Fruit fly (Drosophila melanogaster) whole organism, embryonic: ENCODE results near the gene stg1.

ENCODE experiments used
- Asciz ChIP-seq: fragments of 200-800 bp; sonication (Bioruptor generic); optimal IDR thresholded peaks from 2 replicates; lab custom pipeline; 2017; ENCODE audit warnings: missing biosample characterization, mild to moderate bottlenecking, missing genetic modification characterization, missing genetic modification reagents
- Bdp1 ChIP-seq: fragments of 200-800 bp; sonication (Bioruptor generic); optimal IDR thresholded peaks from 3 replicates; lab custom pipeline; 2016; ENCODE audit warnings: missing biosample characterization, missing genetic modification characterization
- CG10979 ChIP-seq: fragments of 200-800 bp; sonication (Bioruptor generic); optimal IDR thresholded peaks from 2 replicates; lab custom pipeline; 2018; ENCODE audit warnings: missing biosample characterization, mild to moderate bottlenecking, missing genetic modification characterization, moderate library complexity
- CG12104 ChIP-seq: fragments of 200-800 bp; sonication (Bioruptor generic); optimal IDR thresholded peaks from 3 replicates; lab custom pipeline; 2016; ENCODE audit warnings: missing biosample characterization, missing genetic modification characterization
- CG13424 ChIP-seq: fragments of 200-800 bp; sonication (Bioruptor generic); optimal IDR thresholded peaks from 2 replicates; lab custom pipeline; 2019; ENCODE audit warnings: missing biosample characterization, mild to moderate bottlenecking, missing genetic modification characterization, moderate library complexity
- CG14710 ChIP-seq: fragments of 200-800 bp; sonication (Bioruptor generic); optimal IDR thresholded peaks from 3 replicates; lab custom pipeline; 2019; ENCODE audit warnings: missing biosample characterization, mild to moderate bottlenecking, missing genetic modification characterization, moderate library complexity
- CG17385 ChIP-seq: fragments of 200-800 bp; sonication (Bioruptor generic); optimal IDR thresholded peaks from 3 replicates; lab custom pipeline; 2018; ENCODE audit warnings: missing biosample characterization, mild to moderate bottlenecking, missing genetic modification characterization
- CG17802 ChIP-seq: fragments of 200-800 bp; sonication (Bioruptor generic); optimal IDR thresholded peaks from 2 replicates; lab custom pipeline; 2018; ENCODE audit warnings: missing biosample characterization, mild to moderate bottlenecking, missing genetic modification characterization, moderate library complexity
- CG18011 ChIP-seq: fragments of 200-800 bp; sonication (Bioruptor generic); optimal IDR thresholded peaks from 2 replicates; lab custom pipeline; 2017; ENCODE audit warnings: missing biosample characterization, missing genetic modification characterization, mild to moderate bottlenecking, moderate library complexity, missing genotype
- CG1832 ChIP-seq: fragments of 200-800 bp; sonication (Bioruptor generic); optimal IDR thresholded peaks from 2 replicates; lab custom pipeline; 2017; ENCODE audit warnings: missing biosample characterization, mild to moderate bottlenecking, missing genetic modification characterization, inconsistent platforms
- CG2199 ChIP-seq: fragments of 200-800 bp; sonication (Bioruptor generic); IDR thresholded peaks from 3 replicates; pipeline ENCODE4 v1.3.6; 2022; ENCODE audit warnings: missing biosample characterization, missing genetic modification characterization
- CG2202 ChIP-seq: fragments of 200-800 bp; sonication (Bioruptor generic); optimal IDR thresholded peaks from 2 replicates; lab custom pipeline; 2018; ENCODE audit warnings: missing biosample characterization, mild to moderate bottlenecking, missing genetic modification characterization
- CG2875 ChIP-seq: fragments of 200-800 bp; sonication (Bioruptor generic); optimal IDR thresholded peaks from 2 replicates; lab custom pipeline; 2017; ENCODE audit warnings: missing biosample characterization, mild to moderate bottlenecking, missing genetic modification characterization, missing genetic modification reagents
- CG30020 ChIP-seq: fragments of 200-800 bp; optimal IDR thresholded peaks from 2 replicates; lab custom pipeline; 2019; ENCODE audit warnings: missing biosample characterization, mild to moderate bottlenecking, missing genetic modification characterization, moderate library complexity
- CG3407 ChIP-seq: fragments of 200-800 bp; sonication (Bioruptor generic); optimal IDR thresholded peaks from 2 replicates; lab custom pipeline; 2018; ENCODE audit warnings: missing biosample characterization, mild to moderate bottlenecking, missing genetic modification characterization
- CG43689 ChIP-seq: fragments of 200-800 bp; sonication (Bioruptor generic); IDR thresholded peaks from 2 replicates; pipeline ENCODE4 v1.3.6; 2022; ENCODE audit warnings: missing biosample characterization, missing genetic modification characterization
- CG6654 ChIP-seq: fragments of 200-800 bp; sonication (Bioruptor generic); optimal IDR thresholded peaks from 2 replicates; lab custom pipeline; 2017; ENCODE audit warnings: missing biosample characterization, mild to moderate bottlenecking, missing genetic modification characterization
- CG7963 ChIP-seq: fragments of 200-800 bp; sonication (Bioruptor generic); IDR thresholded peaks from 3 replicates; pipeline ENCODE4 v1.3.6; 2022; ENCODE audit warnings: missing biosample characterization, missing genetic modification characterization; ENCODE audit not compliant: partially characterized antibody
- CG7987 ChIP-seq: fragments of 200-800 bp; sonication (Bioruptor generic); optimal IDR thresholded peaks from 2 replicates; lab custom pipeline; 2018; ENCODE audit warnings: missing biosample characterization, mild to moderate bottlenecking, missing genetic modification characterization, moderate library complexity
- CG8089 ChIP-seq: fragments of 200-800 bp; sonication (Bioruptor generic); optimal IDR thresholded peaks from 3 replicates; lab custom pipeline; 2016; ENCODE audit warnings: missing biosample characterization, missing genetic modification characterization
- CG9215 ChIP-seq: fragments of 200-800 bp; sonication (Bioruptor generic); IDR thresholded peaks from 2 replicates; pipeline ENCODE4 v1.3.6; 2022; ENCODE audit warnings: missing biosample characterization, missing genetic modification characterization
- CG9817 ChIP-seq: fragments of 200-800 bp; sonication (Bioruptor generic); optimal IDR thresholded peaks from 2 replicates; lab custom pipeline; 2018; ENCODE audit warnings: missing biosample characterization, mild to moderate bottlenecking, missing genetic modification characterization, moderate library complexity
- CkIIα-i1 ChIP-seq: fragments of 200-800 bp; sonication (Bioruptor generic); IDR thresholded peaks from 2 replicates; pipeline ENCODE4 v1.3.6; 2022; ENCODE audit warnings: missing biosample characterization, missing genetic modification characterization
- HmgZ ChIP-seq: fragments of 200-800 bp; sonication (Bioruptor generic); optimal IDR thresholded peaks from 2 replicates; lab custom pipeline; 2018; ENCODE audit warnings: missing biosample characterization, mild to moderate bottlenecking, missing genetic modification characterization
- Hr3 ChIP-seq: fragments of 200-800 bp; sonication (Bioruptor generic); optimal IDR thresholded peaks from 3 replicates; lab custom pipeline; 2016; ENCODE audit warnings: missing biosample characterization, missing genetic modification characterization
- Meics ChIP-seq: fragments of 200-800 bp; sonication (Bioruptor generic); optimal IDR thresholded peaks from 2 replicates; lab custom pipeline; 2017; ENCODE audit warnings: missing biosample characterization, mild to moderate bottlenecking, missing genetic modification characterization
- Myb ChIP-seq: fragments of 200-800 bp; sonication (Bioruptor generic); optimal IDR thresholded peaks from 2 replicates; lab custom pipeline; 2016; ENCODE audit warnings: missing biosample characterization, missing genetic modification characterization
- NfI ChIP-seq: fragments of 200-800 bp; sonication (Bioruptor generic); optimal IDR thresholded peaks from 3 replicates; lab custom pipeline; 2018; ENCODE audit warnings: missing biosample characterization, mild to moderate bottlenecking, missing genetic modification characterization, moderate library complexity
- Opbp ChIP-seq: fragments of 200-800 bp; sonication (Bioruptor generic); IDR thresholded peaks from 3 replicates; pipeline ENCODE4 v1.3.6; 2022; ENCODE audit warnings: missing biosample characterization, missing genetic modification characterization; ENCODE audit not compliant: partially characterized antibody
- Six4 ChIP-seq: fragments of 200-800 bp; sonication (Bioruptor generic); optimal IDR thresholded peaks from 2 replicates; lab custom pipeline; 2016; ENCODE audit warnings: missing biosample characterization, missing genetic modification characterization
- Taf1 ChIP-seq: fragments of 200-800 bp; sonication (Bioruptor generic); IDR thresholded peaks from 2 replicates; pipeline ENCODE4 v1.3.6; 2022; ENCODE audit warnings: missing biosample characterization, missing genetic modification characterization
- Vsx1 ChIP-seq: fragments of 200-800 bp; sonication (Bioruptor generic); optimal IDR thresholded peaks from 2 replicates; lab custom pipeline; 2017; ENCODE audit warnings: missing biosample characterization, mild to moderate bottlenecking, missing genetic modification characterization, missing genetic modification reagents
- bsh ChIP-seq, 2 experiments: fragments of 200-800 bp; sonication (Bioruptor generic); optimal IDR thresholded peaks; 2 replicates each; lab custom pipeline; 2017 to 2018; ENCODE audit warnings: mild to moderate bottlenecking in 2 of 2, missing biosample characterization in 2 of 2, missing genetic modification characterization in 2 of 2, moderate library complexity in 1 of 2
- dimm ChIP-seq: fragments of 200-800 bp; sonication (Bioruptor generic); IDR thresholded peaks from 2 replicates; pipeline ENCODE4 v1.3.6; 2022; ENCODE audit warnings: missing biosample characterization, missing genetic modification characterization
- dpn ChIP-seq, 2 experiments: fragments of 200-800 bp; sonication (Bioruptor generic); optimal IDR thresholded peaks; 3 replicates each; lab custom pipeline; 2016; ENCODE audit warnings: missing biosample characterization in 2 of 2, missing genetic modification characterization in 2 of 2
- gcm2 ChIP-seq: fragments of 200-800 bp; sonication (Bioruptor generic); optimal IDR thresholded peaks from 2 replicates; lab custom pipeline; 2016; ENCODE audit warnings: missing biosample characterization, missing genetic modification characterization
- hbn ChIP-seq: fragments of 200-800 bp; sonication (Bioruptor generic); IDR thresholded peaks from 2 replicates; pipeline ENCODE4 v1.3.6; 2022; ENCODE audit warnings: missing biosample characterization, missing genetic modification characterization; ENCODE audit not compliant: partially characterized antibody
- ind ChIP-seq: fragments of 200-800 bp; sonication (Bioruptor generic); optimal IDR thresholded peaks from 3 replicates; lab custom pipeline; 2016; ENCODE audit warnings: missing biosample characterization, missing genetic modification characterization
- jing ChIP-seq: fragments of 200-800 bp; sonication (Bioruptor generic); optimal IDR thresholded peaks from 2 replicates; lab custom pipeline; 2018; ENCODE audit warnings: missing biosample characterization, mild to moderate bottlenecking, missing genetic modification characterization
- lov ChIP-seq, 2 experiments: fragments of 200-800 bp in 1 of 2; fragments of >200 bp in 1 of 2; sonication (Bioruptor generic) in 1 of 2; IDR thresholded peaks in 1 of 2; optimal IDR thresholded peaks in 1 of 2; 2 replicates in 1 of 2; 3 replicates in 1 of 2; pipeline versions ENCODE4 v1.3.6 to Lab custom; 2017 to 2022; ENCODE audit warnings: missing biosample characterization in 1 of 2, missing genetic modification characterization in 1 of 2
- nerfin-2 ChIP-seq: fragments of 200-800 bp; sonication (Bioruptor generic); IDR thresholded peaks from 2 replicates; pipeline ENCODE4 v1.3.6; 2022; ENCODE audit warnings: missing biosample characterization, missing genetic modification characterization; ENCODE audit not compliant: partially characterized antibody
- nmo ChIP-seq: fragments of 200-800 bp; sonication (Bioruptor generic); optimal IDR thresholded peaks from 2 replicates; lab custom pipeline; 2018; ENCODE audit warnings: missing biosample characterization, mild to moderate bottlenecking, missing genetic modification characterization, moderate library complexity
- onecut ChIP-seq: fragments of 200-800 bp; sonication (Bioruptor generic); IDR thresholded peaks from 2 replicates; pipeline ENCODE4 v1.3.6; 2022; ENCODE audit warnings: missing biosample characterization, missing genetic modification characterization
- sob ChIP-seq: fragments of 200-800 bp; sonication (Bioruptor generic); IDR thresholded peaks from 2 replicates; pipeline ENCODE4 v1.3.6; 2022; ENCODE audit warnings: missing biosample characterization, missing genetic modification characterization
- sr ChIP-seq: fragments of 200-800 bp; sonication (Bioruptor generic); IDR thresholded peaks from 3 replicates; pipeline ENCODE4 v1.3.6; 2022; ENCODE audit warnings: missing biosample characterization, missing genetic modification characterization
- tap ChIP-seq: fragments of 200-800 bp; optimal IDR thresholded peaks from 3 replicates; lab custom pipeline; 2019; ENCODE audit warnings: missing biosample characterization, mild to moderate bottlenecking, missing genetic modification characterization, moderate library complexity
- unpg ChIP-seq: fragments of 200-800 bp; sonication (Bioruptor generic); optimal IDR thresholded peaks from 3 replicates; lab custom pipeline; 2018; ENCODE audit warnings: missing biosample characterization, mild to moderate bottlenecking, missing genetic modification characterization, moderate library complexity
- wdn ChIP-seq: fragments of 200-800 bp; sonication (Bioruptor generic); IDR thresholded peaks from 2 replicates; pipeline ENCODE4 v1.3.6; 2022; ENCODE audit warnings: missing biosample characterization, missing genetic modification characterization

Gene stg1

dm6 chrX:21053099-21053715 lies 40.4 kb upstream of the stg1 start (continued):
- peak; percentile 51 for TF ChIP-seq Bdp1 (GFP tag; lab: Kevin White, UChicago)
- TF ChIP-seq CG13424 (tag; lab: Kevin White, UChicago) = peak; percentile 35
- TF ChIP-seq CG10979 = peak; percentile 48
- peak; percentile 60 for TF ChIP-seq CG18011 (GFP tag; lab: Kevin White, UChicago)
- peak; percentile 72 for TF ChIP-seq Asciz (GFP tag; lab: Kevin White, UChicago)
- peak; percentile 94 for TF ChIP-seq CG7987
- TF ChIP-seq CG3407 (GFP tag; lab: Kevin White, UChicago) = peak; percentile 44
- TF ChIP-seq CG14710 (tag; lab: Kevin White, UChicago) = peak; percentile 44
- peak; percentile 87 for TF ChIP-seq NfI (GFP tag; lab: Kevin White, UChicago)
- TF ChIP-seq CkIIα-i1 (GFP tag; lab: Robert Waterston, UW) = no peak
- TF ChIP-seq nmo (GFP tag; lab: Kevin White, UChicago) = peak; percentile 65
- no peak for TF ChIP-seq jing (GFP tag; lab: Kevin White, UChicago)
- peak; percentile 69 for TF ChIP-seq CG9817 (tag; lab: Kevin White, UChicago)
- peak; percentile 28 for TF ChIP-seq CG6654 (GFP tag; lab: Kevin White, UChicago)
- TF ChIP-seq Hr3 (GFP tag; lab: Kevin White, UChicago) = peak; percentile 0
- peak; percentile 75 for TF ChIP-seq CG2202 (tag; lab: Kevin White, UChicago)
- peak; percentile 82 for TF ChIP-seq Opbp (GFP tag; lab: Robert Waterston, UW)
- peak; percentile 28; the same call in 1 of the 2 replicates for TF ChIP-seq CG9215 (GFP tag; lab: Robert Waterston, UW)
- peak; percentile 56 for TF ChIP-seq CG17802 (tag; lab: Kevin White, UChicago)
- TF ChIP-seq CG2199 = no peak
- peak; percentile 66 for TF ChIP-seq hbn (GFP tag; lab: Robert Waterston, UW)
- no peak for TF ChIP-seq CG1832 (GFP tag; lab: Kevin White, UChicago)
- peak; percentile 68 for TF ChIP-seq unpg
- TF ChIP-seq CG30020 (tag; lab: Kevin White, UChicago) = peak; percentile 29
- TF ChIP-seq wdn = peak; percentile 48
- TF ChIP-seq HmgZ = peak; percentile 87
- TF ChIP-seq ind = peak; percentile 53
- TF ChIP-seq CG2875 (GFP tag; lab: Kevin White, UChicago) = peak; percentile 59
- peak; percentile 56 for TF ChIP-seq nerfin-2
- TF ChIP-seq dpn (GFP tag; optimal IDR thresholded peaks at IDR 0.05; lab: Kevin White, UChicago) = peak; percentile 55 to 78
- peak; percentile 86 for TF ChIP-seq Meics (GFP tag; lab: Kevin White, UChicago)
- no peak for TF ChIP-seq lov (optimal IDR thresholded peaks at IDR 0.05; lab: Kevin White, UChicago)
- peak; percentile 85 for TF ChIP-seq lov (GFP tag; IDR thresholded peaks at IDR 0.05; lab: Robert Waterston, UW)
- peak; percentile 63 for TF ChIP-seq Six4 (GFP tag; lab: Kevin White, UChicago)
- TF ChIP-seq CG12104 (GFP tag; lab: Kevin White, UChicago) = peak; percentile 64
- TF ChIP-seq dimm (GFP tag; lab: Robert Waterston, UW) = no peak
- peak; percentile 55 for TF ChIP-seq tap (tag; lab: Kevin White, UChicago)
- TF ChIP-seq CG8089 (GFP tag; lab: Kevin White, UChicago) = peak; percentile 72
- peak; percentile 83 for TF ChIP-seq onecut (GFP tag; lab: Robert Waterston, UW)
- TF ChIP-seq CG7963 (GFP tag; lab: Robert Waterston, UW) = peak; percentile 61; the same call in 1 of the 3 replicates
- TF ChIP-seq Myb (GFP tag; lab: Kevin White, UChicago) = peak; percentile 49
- TF ChIP-seq sob (GFP tag; lab: Robert Waterston, UW) = peak; percentile 75
- peak; percentile 82 for TF ChIP-seq Vsx1 (GFP tag; lab: Kevin White, UChicago)
- peak; percentile 50 to 64 for TF ChIP-seq bsh (GFP tag; optimal IDR thresholded peaks at IDR 0.05; lab: Kevin White, UChicago)
- TF ChIP-seq CG17385 (GFP tag; lab: Kevin White, UChicago) = peak; percentile 94
- TF ChIP-seq CG43689 = peak; percentile 30; the same call in 1 of the 2 replicates
- TF ChIP-seq sr = peak; percentile 81; the same call in 2 of the 3 replicates
- TF ChIP-seq gcm2 (GFP tag; lab: Kevin White, UChicago) = peak; percentile 71
- TF ChIP-seq Taf1 = peak; percentile 42; the same call in 1 of the 2 replicates
